Worm (Caenorhabditis elegans): ENCODE data around the gene dpl-1.

- TF ChIP-seq mes-4 (tag; optimal IDR thresholded peaks at IDR 0.05) (no peak), chd-7 (tag; optimal IDR thresholded peaks at IDR 0.05) (no peak), mcd-1 (GFP tag; IDR thresholded peaks at IDR 0.05) (no peak), C06A6.2 (GFP tag; conservative IDR thresholded peaks at IDR 0.05) (no peak), rcor-1 (GFP tag; IDR thresholded peaks at IDR 0.05) (no peak), madf-8 (GFP tag; conservative IDR thresholded peaks at IDR 0.05) (no peak)
Observed at ce11 chrII:9194195-9194594, 24.5 kb downstream of the dpl-1 start, which contains the start of gene twk-4.

Measured in whole organism, young adult.